Worm (Caenorhabditis elegans) whole organism, mixed stage, embryonic: ENCODE data around the gene nlr-1.

Source experiments
- ceh-43 ChIP-seq: fragments of 200-800 bp; sonication (Bioruptor generic); optimal IDR thresholded peaks from 2 replicates; lab custom pipeline; 2018; ENCODE audit warnings: mild to moderate bottlenecking, missing genetic modification characterization, moderate library complexity, missing compliant biosample characterization
- nhr-76 ChIP-seq: sonication (generic microtip); optimal IDR thresholded peaks from 2 replicates; lab custom pipeline; 2017; ENCODE audit warnings: missing biosample characterization, missing genetic modification characterization
- pha-4 ChIP-seq: fragments of 150-350 bp; optimal IDR thresholded peaks from 2 replicates; lab custom pipeline; 2018; ENCODE audit warnings: missing biosample characterization, missing genetic modification reagents, missing genetic modification characterization
- snpc-4 ChIP-seq: fragments of 150-350 bp; optimal IDR thresholded peaks from 2 replicates; lab custom pipeline; 2014; ENCODE audit warnings: missing biosample characterization, missing genetic modification characterization
- unc-62 ChIP-seq: fragments of 150-350 bp; optimal IDR thresholded peaks from 2 replicates; lab custom pipeline; 2014; ENCODE audit warnings: missing biosample characterization, missing genetic modification reagents, missing genetic modification characterization

- TF ChIP-seq snpc-4 (no peak), ceh-43 (GFP tag; lab: Kevin White, UChicago) (no peak), unc-62 (GFP tag; lab: Kevin White, UChicago) (no peak), pha-4 (no peak), nhr-76 (tag; lab: Kevin White, UChicago) (no peak)
Measured at ce11 chrIV:12143231-12143630, 34.9 kb downstream of the nlr-1 start, which contains the start of gene B0001.5.
